Worm (Caenorhabditis elegans) whole organism, young adult: ENCODE measurements around the gene W09G10.9.

Experiments used
- B0336.3 ChIP-seq: fragments of 200-800 bp; sonication (Bioruptor generic); IDR thresholded peaks from 2 replicates; pipeline ENCODE4 v1.3.6; 2022; ENCODE audit warnings: missing genetic modification characterization, missing compliant biosample characterization
- F37B4.10 ChIP-seq: fragments of 200-800 bp; sonication (Bioruptor generic); IDR thresholded peaks from 2 replicates; pipeline ENCODE4 v1.3.6; 2022; ENCODE audit warnings: missing genetic modification characterization, missing compliant biosample characterization
- hmg-20 ChIP-seq: fragments of 200-800 bp; sonication (Bioruptor generic); IDR thresholded peaks from 2 replicates; pipeline ENCODE4 v1.3.6; 2022; ENCODE audit warnings: missing genetic modification reagents, missing genetic modification characterization, missing compliant biosample characterization
- mel-28 ChIP-seq: sonication (generic microtip); optimal IDR thresholded peaks from 2 replicates; lab custom pipeline; 2016; ENCODE audit warnings: borderline replicate concordance, mild to moderate bottlenecking, missing genetic modification characterization, missing compliant biosample characterization
- nhr-179 ChIP-seq: sonication (generic microtip); optimal IDR thresholded peaks from 2 replicates; lab custom pipeline; 2016; ENCODE audit warnings: mild to moderate bottlenecking, missing genetic modification characterization, missing compliant biosample characterization
- tbp1 ChIP-seq: fragments of 200-800 bp; sonication (Bioruptor generic); optimal IDR thresholded peaks from 2 replicates; lab custom pipeline; 2018; ENCODE audit warnings: mild to moderate bottlenecking, missing genetic modification characterization, missing compliant biosample characterization
- ztf-25 ChIP-seq: fragments of 200-800 bp; sonication (Bioruptor generic); IDR thresholded peaks from 2 replicates; pipeline ENCODE4 v1.3.6; 2022; ENCODE audit warnings: missing genetic modification reagents, missing genetic modification characterization, missing compliant biosample characterization

ce11 chrII:3518961-3519544, 2.5 kb upstream of the W09G10.9 start, which contains the start of gene clec-126:
- TF ChIP-seq nhr-179 (peak; percentile 53), tbp1 (GFP tag; lab: Kevin White, UChicago) (peak; percentile 92), B0336.3 (GFP tag; lab: Robert Waterston, UW) (peak; percentile 91), F37B4.10 (GFP tag; lab: Robert Waterston, UW) (0 out of 2 replicates have a peak, but pooled peaks have one; percentile 10), mel-28 (tag; lab: Kevin White, UChicago) (no peak), hmg-20 (GFP tag; lab: Robert Waterston, UW) (0 out of 2 replicates have a peak, but pooled peaks have one; percentile 47), ztf-25 (GFP tag; lab: Robert Waterston, UW) (no peak)
